Worm (Caenorhabditis elegans): ENCODE results near the gene mfsd-8.

The mfsd-8 gene

ce11 chrIII:3273141-3273540, 9.0 kb upstream of the mfsd-8 start (continued):
- TF ChIP-seq unc-62 (GFP tag; optimal IDR thresholded peaks at IDR 0.05 in 1 of 2) (peak in 1 of 2 experiments; percentile 98), unc-62 (tag; optimal IDR thresholded peaks at IDR 0.05) (no peak), dmd-6 (GFP tag; IDR thresholded peaks at IDR 0.05) (no peak; the same call in 1 of the 2 replicates), Y5F2A.4 (GFP tag; optimal IDR thresholded peaks at IDR 0.05) (no peak), tra-1 (GFP tag; IDR thresholded peaks at IDR 0.05) (no peak), mes-2 (tag; optimal IDR thresholded peaks at IDR 0.05; ENCODE audit: poor library complexity, severe bottlenecking) (peak; percentile 40), nhr-48 (tag; optimal IDR thresholded peaks at IDR 0.05) (no peak), fos-1 (tag; optimal IDR thresholded peaks at IDR 0.05) (no peak), aly-2 (tag; optimal IDR thresholded peaks at IDR 0.05) (no peak), dve-1 (tag; optimal IDR thresholded peaks at IDR 0.05; ENCODE audit: insufficient read depth) (peak; percentile 5)

DNA sequence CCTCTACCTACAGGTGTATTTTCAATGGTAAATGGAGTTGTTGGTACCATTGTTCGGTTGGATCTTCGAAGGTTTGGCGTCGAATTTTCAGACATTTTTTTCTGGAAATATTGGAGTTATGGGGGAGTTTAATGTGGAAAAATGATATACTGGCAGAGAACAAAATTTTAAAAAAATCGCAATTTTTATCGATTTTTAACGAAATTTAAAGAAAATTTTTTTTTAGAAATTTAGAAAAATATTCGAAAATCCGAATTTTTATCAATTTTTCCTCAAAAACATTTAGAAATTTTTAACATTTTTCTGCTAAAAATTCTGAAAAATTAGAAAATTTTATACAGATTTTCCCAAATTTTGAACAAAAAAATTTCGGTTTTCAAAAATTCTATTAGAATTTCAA, 3.5 kb upstream of the mfsd-8 start, which contains the start of gene Y53G8AM.8:
Y53G8AM.8 (minus strand) TSS at position 101 of the 400 bp plus-strand sequence.
- TF ChIP-seq rbr-2 (tag; optimal IDR thresholded peaks at IDR 0.05), result no peak

ce11 chrIII:3279304-3279703, 2.8 kb upstream of the mfsd-8 start:
- TF ChIP-seq madf-9 (GFP tag; conservative IDR thresholded peaks at IDR 0.05), result no peak
- TF ChIP-seq lsy-2 (tag; optimal IDR thresholded peaks at IDR 0.05), result peak; percentile 30 to 89
- TF ChIP-seq aha-1 (tag), result peak; percentile 96
- peak in 1 of 2 experiments; percentile 18 for TF ChIP-seq daf-16 (GFP tag; optimal IDR thresholded peaks at IDR 0.05)
- peak; percentile 51 for TF ChIP-seq daf-16 (tag; optimal IDR thresholded peaks at IDR 0.05)
- TF ChIP-seq nhr-102 (tag; optimal IDR thresholded peaks at IDR 0.05), result peak; percentile 22
- peak; percentile 42 for TF ChIP-seq ztf-7 (tag; optimal IDR thresholded peaks at IDR 0.05)
- peak; percentile 10 for TF ChIP-seq nhr-11 (tag; optimal IDR thresholded peaks at IDR 0.05)
- peak; percentile 85 for TF ChIP-seq nhr-6 (tag; optimal IDR thresholded peaks at IDR 0.05)
- TF ChIP-seq T26A8.4 (GFP tag; IDR thresholded peaks at IDR 0.05), result peak; percentile 65; the same call in 1 of the 2 replicates
- TF ChIP-seq lin-38 (GFP tag; IDR thresholded peaks at IDR 0.05), result peak; percentile 70
- TF ChIP-seq jun-1 (tag; optimal IDR thresholded peaks at IDR 0.05), result peak; percentile 27
- peak; percentile 70 for TF ChIP-seq pha-4 (GFP tag; IDR thresholded peaks at IDR 0.05)
- TF ChIP-seq pha-4 (tag; optimal IDR thresholded peaks at IDR 0.05), result no peak
- TF ChIP-seq zip-2 (tag; optimal IDR thresholded peaks at IDR 0.05), result no peak
- TF ChIP-seq arid-1 (GFP tag; conservative IDR thresholded peaks at IDR 0.05), result no peak
- no peak for TF ChIP-seq zfp-2 (tag; optimal IDR thresholded peaks at IDR 0.05)
- peak; percentile 42 for TF ChIP-seq nhr-77 (tag; optimal IDR thresholded peaks at IDR 0.05)
- TF ChIP-seq nhr-48 (tag; optimal IDR thresholded peaks at IDR 0.05), result peak; percentile 31
- no peak for TF ChIP-seq lin-39 (tag; optimal IDR thresholded peaks at IDR 0.05)
- TF ChIP-seq ZK546.5 (tag; optimal IDR thresholded peaks at IDR 0.05), result no peak
- peak in 1 of 2 experiments; percentile 89 for TF ChIP-seq unc-62 (GFP tag; optimal IDR thresholded peaks at IDR 0.05 in 1 of 2)
- TF ChIP-seq unc-62 (tag; optimal IDR thresholded peaks at IDR 0.05), result no peak
- TF ChIP-seq hmg-1.1 (GFP tag; IDR thresholded peaks at IDR 0.05), result peak; percentile 73
- TF ChIP-seq nhr-76 (tag; optimal IDR thresholded peaks at IDR 0.05), result peak; percentile 29
- no peak for TF ChIP-seq zag-1 (tag; optimal IDR thresholded peaks at IDR 0.05)
- TF ChIP-seq mes-2 (tag; optimal IDR thresholded peaks at IDR 0.05; ENCODE audit: poor library complexity, severe bottlenecking), result peak; percentile 48
- peak in 1 of 2 experiments; percentile 14 for TF ChIP-seq hif-1 (tag; optimal IDR thresholded peaks at IDR 0.05)
- peak; percentile 9 for TF ChIP-seq nhr-25 (tag; optimal IDR thresholded peaks at IDR 0.05; ENCODE audit: borderline replicate concordance, insufficient read depth)
- TF ChIP-seq lin-13 (GFP tag; optimal IDR thresholded peaks at IDR 0.05), result peak; percentile 58
- TF ChIP-seq mep-1 (tag; optimal IDR thresholded peaks at IDR 0.05), result peak; percentile 84
- no peak for TF ChIP-seq lir-3 (tag; optimal IDR thresholded peaks at IDR 0.05)
- TF ChIP-seq dpl-1 (GFP tag; optimal IDR thresholded peaks at IDR 0.05), result peak; percentile 59
- TF ChIP-seq mdl-1 (tag; optimal IDR thresholded peaks at IDR 0.05), result peak in 1 of 2 experiments; percentile 49
- TF ChIP-seq dmd-9 (GFP tag; IDR thresholded peaks at IDR 0.05), result no peak
- TF ChIP-seq hlh-30 (tag; optimal IDR thresholded peaks at IDR 0.05; ENCODE audit: insufficient read depth), result peak; percentile 77
- TF ChIP-seq nhr-28 (tag; optimal IDR thresholded peaks at IDR 0.05), result peak; percentile 60
- TF ChIP-seq dmd-6 (GFP tag; IDR thresholded peaks at IDR 0.05), result peak; percentile 77
- TF ChIP-seq dve-1 (tag; optimal IDR thresholded peaks at IDR 0.05; ENCODE audit: insufficient read depth), result peak; percentile 91
- no peak for TF ChIP-seq tra-1 (GFP tag; IDR thresholded peaks at IDR 0.05)
- 0 out of 2 replicates have a peak, but pooled peaks have one; percentile 23 for TF ChIP-seq lin-29 (GFP tag; IDR thresholded peaks at IDR 0.05)
- TF ChIP-seq spr-1 (tag; optimal IDR thresholded peaks at IDR 0.05), result no peak
- TF ChIP-seq rbr-2 (tag; optimal IDR thresholded peaks at IDR 0.05), result peak; percentile 37

Data from whole organism, L4 larva.